Fruit fly (Drosophila melanogaster): Measurements from ENCODE around the gene CG10747.

CG10747 gene

DNA sequence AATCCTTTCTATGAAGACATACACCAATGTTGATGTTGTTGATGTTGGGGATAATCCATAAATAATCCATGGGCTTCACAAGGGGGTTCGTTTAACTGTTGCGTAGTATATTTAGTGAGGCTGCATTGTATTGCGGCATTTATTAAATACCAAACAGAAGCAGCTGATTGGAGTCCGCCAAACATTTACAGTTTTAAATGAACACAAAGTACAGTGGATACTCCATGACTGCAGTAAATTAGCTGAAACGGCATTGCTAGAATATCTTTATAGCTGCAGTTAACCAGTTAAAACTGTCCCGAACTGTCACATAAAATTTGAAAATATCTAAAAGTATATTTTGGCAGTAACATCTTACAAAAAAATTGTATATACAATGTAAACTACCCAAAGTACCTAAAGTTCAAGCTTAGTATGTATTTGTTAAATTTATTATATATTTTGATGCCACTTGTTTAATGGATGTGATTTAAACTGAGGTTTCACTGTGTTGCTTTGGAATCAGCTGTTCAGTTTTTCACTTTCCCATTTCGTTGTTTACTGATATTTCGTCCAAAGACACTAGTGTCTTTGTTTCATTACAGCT is at the start of gene CG10747, which contains the start of gene Pyroxd1:
TSS of gene CG10747 (minus strand) at position 255 of the 586 bp plus-strand sequence.
TSS of gene Pyroxd1 (plus strand) at position 342 of the 586 bp plus-strand sequence.
- TF ChIP-seq Myc (optimal IDR thresholded peaks at IDR 0.05) (no peak), ttk (optimal IDR thresholded peaks at IDR 0.05) (no peak), Sin3A (optimal IDR thresholded peaks at IDR 0.05) (no peak), h (optimal IDR thresholded peaks at IDR 0.05) (no peak), psq (optimal IDR thresholded peaks at IDR 0.05) (no peak), insv (optimal IDR thresholded peaks at IDR 0.05) (no peak)

DNA sequence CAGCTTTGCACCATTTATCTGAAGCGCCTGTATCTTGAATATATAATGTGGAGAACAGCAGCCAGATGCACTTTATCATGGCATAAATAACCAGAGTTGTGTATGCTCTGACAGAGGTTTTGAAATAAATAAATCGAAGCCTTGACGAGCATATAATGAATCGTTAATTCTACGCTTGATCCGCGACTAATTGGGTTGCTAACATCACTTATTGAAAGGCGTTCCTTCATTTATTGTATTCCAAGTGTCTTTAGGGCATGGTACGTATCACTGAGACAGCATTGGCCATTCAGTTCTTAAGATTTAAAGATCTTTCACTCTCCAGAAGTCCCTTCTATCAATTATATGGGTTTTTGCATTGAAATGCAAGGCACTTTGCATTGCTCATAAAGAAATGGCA is 43.7 kb upstream of the CG10747 start, which contains the start of gene CG10651:
TSS of gene CG10651 (minus strand) at position 101 of the 400 bp plus-strand sequence.
- TF ChIP-seq Sin3A (optimal IDR thresholded peaks at IDR 0.05) (no peak), insv (optimal IDR thresholded peaks at IDR 0.05) (no peak), ttk (optimal IDR thresholded peaks at IDR 0.05) (no peak), Myc (optimal IDR thresholded peaks at IDR 0.05) (no peak), psq (optimal IDR thresholded peaks at IDR 0.05) (no peak), h (optimal IDR thresholded peaks at IDR 0.05) (no peak)

DNA sequence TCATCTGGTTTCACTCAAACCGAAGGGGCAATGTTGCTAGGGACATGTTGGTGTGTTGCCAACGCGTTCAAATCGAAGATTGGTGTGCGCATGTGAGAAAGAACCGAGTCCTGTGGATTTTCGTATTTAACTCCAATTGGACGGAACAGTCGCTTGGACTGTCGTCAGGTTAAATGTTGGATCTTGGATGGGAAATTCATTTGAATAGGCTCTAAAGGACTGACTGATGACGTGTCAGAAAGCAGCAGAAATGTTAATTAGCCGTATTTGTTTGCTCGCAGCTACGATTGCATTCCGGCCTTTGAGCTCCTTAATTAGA is 30.0 kb upstream of the CG10747 start:
- no peak for TF ChIP-seq insv (optimal IDR thresholded peaks at IDR 0.05)
- no peak for TF ChIP-seq h (optimal IDR thresholded peaks at IDR 0.05)
- TF ChIP-seq Myc (optimal IDR thresholded peaks at IDR 0.05), result no peak
- TF ChIP-seq ttk (optimal IDR thresholded peaks at IDR 0.05), result no peak
- TF ChIP-seq Sin3A (optimal IDR thresholded peaks at IDR 0.05), result no peak
- no peak for TF ChIP-seq psq (optimal IDR thresholded peaks at IDR 0.05)

DNA sequence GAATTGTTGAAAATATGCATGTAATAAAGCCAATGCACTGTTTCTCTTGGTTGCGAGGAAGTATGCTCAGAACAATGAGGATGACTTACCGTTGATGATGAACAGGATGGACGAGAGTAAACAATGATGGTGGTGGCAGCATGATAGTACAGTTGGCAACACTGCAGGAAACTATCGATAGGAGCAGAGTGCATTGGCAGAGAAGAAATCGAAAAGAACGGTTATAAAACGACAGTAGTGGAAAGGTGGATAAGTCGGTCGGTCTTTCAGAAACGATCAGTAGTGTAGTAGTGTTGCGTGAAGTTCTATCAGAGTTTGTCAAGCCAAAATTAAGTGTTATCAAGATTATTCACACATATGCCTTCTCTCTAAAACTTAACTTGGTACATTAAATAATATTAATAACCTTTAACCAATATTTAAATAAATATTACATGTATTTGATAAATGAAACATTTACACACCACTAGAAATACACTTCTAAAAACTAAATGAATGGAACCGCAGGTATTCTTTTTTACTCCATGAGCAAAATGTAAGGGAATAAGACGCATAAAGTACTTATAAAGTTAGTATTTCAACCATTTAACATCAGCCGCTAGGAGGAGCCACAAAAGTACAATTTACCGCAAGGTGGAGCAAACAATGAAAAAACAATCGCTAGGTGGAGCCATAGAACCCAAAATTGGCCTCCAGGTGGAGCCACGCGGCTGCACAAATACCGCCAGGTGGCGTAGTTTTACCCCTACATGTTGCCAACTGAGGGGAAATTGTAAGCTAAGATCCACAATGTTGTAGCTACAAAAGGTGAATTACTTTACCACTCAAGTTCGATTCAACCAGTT is 29.5 kb upstream of the CG10747 start:
- TF ChIP-seq h (optimal IDR thresholded peaks at IDR 0.05), result no peak
- TF ChIP-seq Sin3A (optimal IDR thresholded peaks at IDR 0.05), result no peak
- no peak for TF ChIP-seq psq (optimal IDR thresholded peaks at IDR 0.05)

DNA sequence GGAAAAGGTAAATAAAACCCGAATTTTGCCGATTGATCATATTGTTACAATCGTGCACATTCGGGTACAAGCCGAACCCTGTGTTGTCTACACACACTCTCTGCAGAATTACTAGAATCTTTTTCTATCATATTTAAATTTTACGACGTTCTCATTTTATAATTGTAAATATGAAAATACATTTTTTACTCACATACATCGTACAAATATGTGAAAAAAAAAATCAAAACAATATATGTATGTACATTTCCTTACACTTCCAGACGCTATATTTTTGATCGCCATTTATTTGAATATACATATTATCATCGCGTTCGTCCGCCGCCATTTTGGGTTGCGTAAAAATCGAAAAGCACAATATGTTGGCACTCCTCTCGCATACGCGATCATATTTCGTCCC is 26.6 kb upstream of the CG10747 start:
- TF ChIP-seq Sin3A (optimal IDR thresholded peaks at IDR 0.05) (no peak), insv (optimal IDR thresholded peaks at IDR 0.05) (no peak), psq (optimal IDR thresholded peaks at IDR 0.05) (no peak), h (optimal IDR thresholded peaks at IDR 0.05) (no peak), ttk (optimal IDR thresholded peaks at IDR 0.05) (no peak), Myc (optimal IDR thresholded peaks at IDR 0.05) (no peak)

DNA sequence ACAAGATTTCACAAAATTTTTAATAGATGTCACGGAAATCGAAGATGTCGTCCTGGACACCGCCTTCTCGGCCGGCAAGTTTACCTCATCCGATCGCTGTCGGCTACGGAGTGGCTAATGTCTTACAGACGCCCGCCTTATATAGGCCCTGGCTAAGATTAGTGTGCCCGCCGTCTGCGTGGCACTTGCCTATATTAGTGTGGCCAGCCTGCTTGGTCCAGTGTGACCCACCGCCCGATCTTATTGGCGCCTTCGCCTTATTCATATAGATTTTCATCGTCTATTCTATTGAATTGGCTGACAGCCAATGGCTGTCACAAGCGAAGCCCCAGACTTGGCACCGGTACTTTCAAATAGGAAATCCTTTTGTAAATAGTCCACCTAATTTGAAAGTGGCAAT is 24.7 kb upstream of the CG10747 start:
- TF ChIP-seq psq (optimal IDR thresholded peaks at IDR 0.05) (no peak), Myc (optimal IDR thresholded peaks at IDR 0.05) (no peak), ttk (optimal IDR thresholded peaks at IDR 0.05) (no peak)

DNA sequence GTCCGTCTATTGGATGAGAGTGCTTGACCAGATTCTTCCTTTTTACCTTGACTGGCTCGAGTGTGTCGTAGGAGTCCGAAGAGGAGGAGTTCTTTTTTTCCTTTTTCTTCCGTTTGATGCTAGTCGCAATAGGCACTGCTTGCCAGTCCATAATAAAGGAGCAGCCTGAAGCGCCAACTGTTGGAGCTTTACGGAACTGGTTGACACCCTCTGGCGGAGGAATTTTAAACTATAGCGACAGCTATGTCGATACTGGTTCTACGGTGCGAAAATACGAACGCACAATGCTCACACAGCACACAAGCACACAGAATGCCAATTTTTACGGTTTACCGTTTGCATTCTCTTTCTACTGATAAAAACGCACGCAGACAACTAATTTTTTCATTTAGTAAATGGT is 15.4 kb upstream of the CG10747 start:
- TF ChIP-seq Myc (optimal IDR thresholded peaks at IDR 0.05), result no peak
- TF ChIP-seq h (optimal IDR thresholded peaks at IDR 0.05), result no peak

DNA sequence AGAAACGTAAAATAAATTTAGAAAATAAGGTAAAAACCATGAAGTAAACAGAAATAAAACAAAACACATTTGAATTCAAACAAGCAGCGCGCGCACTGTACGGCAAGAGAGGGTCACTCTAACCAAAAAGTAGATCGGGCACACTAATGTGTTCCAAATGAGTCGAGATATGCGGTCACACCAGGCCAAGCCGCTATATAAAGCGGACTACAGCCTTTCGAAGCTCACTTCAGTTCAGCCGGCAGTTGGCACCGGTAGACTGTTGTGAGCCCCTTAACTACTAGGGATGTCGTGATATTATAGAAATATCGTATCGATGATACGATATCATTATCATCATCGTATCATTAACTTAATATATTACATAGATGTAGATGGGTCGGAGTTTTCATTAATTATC is 13.4 kb upstream of the CG10747 start:
- TF ChIP-seq ttk (optimal IDR thresholded peaks at IDR 0.05) (no peak), h (optimal IDR thresholded peaks at IDR 0.05) (no peak), insv (optimal IDR thresholded peaks at IDR 0.05) (no peak), Myc (optimal IDR thresholded peaks at IDR 0.05) (no peak), Sin3A (optimal IDR thresholded peaks at IDR 0.05) (no peak)

DNA sequence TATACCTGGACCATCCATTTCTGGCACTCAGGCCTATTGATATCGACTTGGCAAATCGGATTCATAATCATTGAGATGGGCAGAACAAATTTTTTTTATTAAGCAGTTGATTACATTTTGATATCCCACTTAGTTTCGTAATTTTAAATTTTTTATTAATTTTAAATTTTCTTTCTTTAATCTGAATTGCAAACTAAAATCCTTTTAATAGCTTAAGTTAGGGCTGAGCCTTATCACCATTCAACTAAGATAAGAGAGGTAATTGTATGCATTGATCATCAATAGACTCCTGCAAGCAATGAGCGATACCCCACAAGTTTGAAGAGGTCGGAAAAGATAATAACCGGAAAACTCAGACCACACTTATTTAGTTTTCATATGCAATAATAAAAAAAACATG is 12.9 kb upstream of the CG10747 start, which contains the start of gene CG13970:
TSS of gene CG13970 (minus strand) at position 101 of the 400 bp plus-strand sequence.
- TF ChIP-seq psq (optimal IDR thresholded peaks at IDR 0.05) (no peak), ttk (optimal IDR thresholded peaks at IDR 0.05) (no peak), insv (optimal IDR thresholded peaks at IDR 0.05) (no peak), h (optimal IDR thresholded peaks at IDR 0.05) (no peak), Sin3A (optimal IDR thresholded peaks at IDR 0.05) (no peak), Myc (optimal IDR thresholded peaks at IDR 0.05) (no peak)

DNA sequence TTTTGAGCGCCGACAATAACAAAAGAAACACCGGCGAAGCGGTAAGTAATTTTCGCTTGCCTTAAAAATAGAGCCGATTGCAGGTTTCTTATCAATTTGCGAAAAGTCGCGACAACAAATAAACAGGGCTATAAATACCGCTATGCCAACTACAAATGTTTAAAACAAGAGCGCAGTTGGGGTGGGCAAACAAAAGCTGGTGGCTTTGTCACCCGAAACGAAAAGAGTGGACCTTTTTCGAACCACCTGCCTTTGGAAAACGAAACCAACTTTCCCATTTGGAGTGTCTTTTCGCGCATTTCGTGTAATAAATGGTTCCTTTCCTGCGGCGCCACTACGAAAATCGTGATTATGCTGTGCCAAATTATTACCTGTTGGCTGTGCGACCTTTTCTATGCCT is 7.0 kb upstream of the CG10747 start:
- no peak for TF ChIP-seq Sin3A (optimal IDR thresholded peaks at IDR 0.05)
- TF ChIP-seq insv (optimal IDR thresholded peaks at IDR 0.05), result no peak
- no peak for TF ChIP-seq ttk (optimal IDR thresholded peaks at IDR 0.05)
- no peak for TF ChIP-seq h (optimal IDR thresholded peaks at IDR 0.05)
- TF ChIP-seq psq (optimal IDR thresholded peaks at IDR 0.05), result no peak
- no peak for TF ChIP-seq Myc (optimal IDR thresholded peaks at IDR 0.05)

DNA sequence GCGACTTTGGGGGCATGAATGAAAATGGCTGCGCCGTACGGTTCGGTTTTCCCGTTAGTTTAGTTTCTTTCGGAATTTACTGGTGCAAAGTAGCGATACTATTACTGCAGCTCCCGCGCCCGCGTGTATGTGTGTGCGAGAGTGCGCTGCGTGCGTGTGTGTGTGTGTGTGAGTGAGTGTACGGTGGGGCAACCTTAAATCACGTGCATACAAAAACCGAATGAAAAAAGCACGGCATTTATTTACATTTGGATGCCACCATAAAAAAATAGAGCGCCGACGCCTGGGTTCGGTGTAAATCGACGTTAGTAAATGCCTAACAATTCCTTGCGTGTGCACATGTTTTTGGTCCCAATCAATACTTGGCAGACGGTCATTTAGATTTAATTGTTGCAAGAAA is 6.6 kb upstream of the CG10747 start:
- TF ChIP-seq insv (optimal IDR thresholded peaks at IDR 0.05) (no peak), Sin3A (optimal IDR thresholded peaks at IDR 0.05) (no peak), ttk (optimal IDR thresholded peaks at IDR 0.05) (no peak), psq (optimal IDR thresholded peaks at IDR 0.05) (no peak), h (optimal IDR thresholded peaks at IDR 0.05) (no peak), Myc (optimal IDR thresholded peaks at IDR 0.05) (no peak)

DNA sequence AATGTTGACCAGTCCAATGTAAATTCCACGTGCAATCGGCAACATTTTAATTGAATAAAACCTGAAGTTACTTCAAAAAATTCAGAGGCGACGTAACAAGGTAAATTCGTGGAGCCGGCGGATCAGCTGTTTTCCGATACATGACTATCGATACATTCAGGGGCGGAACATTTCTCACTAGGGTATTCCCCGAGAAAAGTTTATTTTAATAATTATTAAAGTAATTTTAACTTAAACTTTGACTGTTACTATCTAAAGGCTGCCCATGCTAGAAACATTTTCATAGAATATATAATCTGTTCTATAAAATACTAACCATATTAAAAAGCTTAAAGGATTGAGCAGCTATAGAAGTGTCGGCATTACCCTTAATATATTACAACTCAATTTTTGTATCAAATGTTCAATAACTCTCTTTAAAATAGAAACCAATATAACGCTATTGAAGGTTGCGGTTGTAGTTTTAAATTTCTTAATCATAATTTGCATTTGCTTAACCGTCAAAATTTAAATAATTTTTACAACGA is 6.0 kb upstream of the CG10747 start, which contains the start of the genes mRpS18B and Kua:
TSS of gene mRpS18B (minus strand) at position 149 of the 527 bp plus-strand sequence.
TSS of gene Kua (plus strand) at position 477 of the 527 bp plus-strand sequence.
- TF ChIP-seq Sin3A (optimal IDR thresholded peaks at IDR 0.05) (no peak), psq (optimal IDR thresholded peaks at IDR 0.05) (no peak), Myc (optimal IDR thresholded peaks at IDR 0.05) (no peak), insv (optimal IDR thresholded peaks at IDR 0.05) (no peak), ttk (optimal IDR thresholded peaks at IDR 0.05) (no peak), h (optimal IDR thresholded peaks at IDR 0.05) (no peak)
